Worm (Caenorhabditis elegans): ENCODE results near the gene T05G5.1.

ce11 chrIII:9757414-9757813 is 14.3 kb upstream of the T05G5.1 start, which contains the start of gene vps-53:
- TF ChIP-seq W03F9.2 (tag; optimal IDR thresholded peaks at IDR 0.05) (no peak), dao-5 (tag; optimal IDR thresholded peaks at IDR 0.05) (no peak), him-1 (tag; optimal IDR thresholded peaks at IDR 0.05) (no peak)
